Fruit fly (Drosophila melanogaster) whole organism, embryonic: ENCODE data around the gene CG9184.

Experiments
- CG1024 ChIP-seq: fragments of 200-800 bp; sonication (Bioruptor generic); IDR thresholded peaks from 2 replicates; pipeline ENCODE4 v1.3.6; 2022; ENCODE audit warnings: missing biosample characterization, missing genetic modification characterization
- CG10267 ChIP-seq: fragments of 200-800 bp; sonication (Bioruptor generic); optimal IDR thresholded peaks from 2 replicates; lab custom pipeline; 2018; ENCODE audit warnings: missing biosample characterization, mild to moderate bottlenecking, missing genetic modification characterization, moderate library complexity
- CG10462 ChIP-seq: fragments of 200-800 bp; sonication (Bioruptor generic); optimal IDR thresholded peaks from 2 replicates; lab custom pipeline; 2016; ENCODE audit warnings: missing biosample characterization, missing genetic modification characterization
- CG11504 ChIP-seq: fragments of 200-800 bp; sonication (Bioruptor generic); optimal IDR thresholded peaks from 3 replicates; lab custom pipeline; 2019; ENCODE audit warnings: missing biosample characterization, mild to moderate bottlenecking, missing genetic modification characterization, moderate library complexity
- CG13287 ChIP-seq: fragments of 200-800 bp; sonication (Bioruptor generic); IDR thresholded peaks from 2 replicates; pipeline ENCODE4 v1.3.6; 2022; ENCODE audit warnings: missing biosample characterization, missing genetic modification characterization; ENCODE audit not compliant: partially characterized antibody
- CG17361 ChIP-seq: fragments of 200-800 bp; sonication (Bioruptor generic); IDR thresholded peaks from 3 replicates; pipeline ENCODE4 v1.3.6; 2022; ENCODE audit warnings: missing biosample characterization, missing genetic modification characterization
- CG2116 ChIP-seq: fragments of 200-800 bp; sonication (Bioruptor generic); optimal IDR thresholded peaks from 3 replicates; lab custom pipeline; 2018; ENCODE audit warnings: missing biosample characterization, mild to moderate bottlenecking, missing genetic modification characterization
- CG3726 ChIP-seq: fragments of 200-800 bp; sonication (Bioruptor generic); IDR thresholded peaks from 3 replicates; pipeline ENCODE4, ENCODE4 v1.3.6; 2022; ENCODE audit warnings: missing biosample characterization, missing genetic modification characterization
- CG3995 ChIP-seq: fragments of 200-800 bp; sonication (Bioruptor generic); optimal IDR thresholded peaks from 3 replicates; lab custom pipeline; 2016; ENCODE audit warnings: missing biosample characterization, missing genetic modification characterization
- CG5180 ChIP-seq: fragments of 200-800 bp; sonication (Bioruptor generic); optimal IDR thresholded peaks from 3 replicates; lab custom pipeline; 2017; ENCODE audit warnings: missing biosample characterization, missing genetic modification characterization, mild to moderate bottlenecking, moderate library complexity, missing genetic modification reagents
- CG6272 ChIP-seq: fragments of 200-800 bp; sonication (Bioruptor generic); IDR thresholded peaks from 2 replicates; pipeline ENCODE4 v1.3.6; 2022; ENCODE audit warnings: missing biosample characterization, missing genetic modification characterization
- CG6854 ChIP-seq: fragments of 200-800 bp; sonication (Bioruptor generic); optimal IDR thresholded peaks from 3 replicates; lab custom pipeline; 2017; ENCODE audit warnings: missing biosample characterization, mild to moderate bottlenecking, missing genetic modification characterization
- CG7372 ChIP-seq: fragments of 200-800 bp; sonication (Bioruptor generic); IDR thresholded peaks from 2 replicates; pipeline ENCODE4 v1.3.6; 2022; ENCODE audit warnings: missing biosample characterization, missing genetic modification characterization
- CG7928 ChIP-seq: fragments of 200-800 bp; sonication (Bioruptor generic); optimal IDR thresholded peaks from 2 replicates; lab custom pipeline; 2017; ENCODE audit warnings: missing biosample characterization, mild to moderate bottlenecking, missing genetic modification characterization
- CG8359 ChIP-seq: fragments of 200-800 bp; sonication (Bioruptor generic); optimal IDR thresholded peaks from 2 replicates; lab custom pipeline; 2017; ENCODE audit warnings: missing biosample characterization, mild to moderate bottlenecking, missing genetic modification characterization, borderline replicate concordance
- CG9609 ChIP-seq: fragments of 200-800 bp; sonication (Bioruptor generic); optimal IDR thresholded peaks from 3 replicates; lab custom pipeline; 2016; ENCODE audit warnings: missing biosample characterization, missing genetic modification characterization
- CrebB ChIP-seq: fragments of 200-800 bp; sonication (Bioruptor generic); optimal IDR thresholded peaks from 3 replicates; lab custom pipeline; 2018; ENCODE audit warnings: missing biosample characterization, mild to moderate bottlenecking, missing genetic modification characterization
- D19A ChIP-seq: fragments of 200-800 bp; optimal IDR thresholded peaks from 3 replicates; lab custom pipeline; 2019; ENCODE audit warnings: missing biosample characterization, mild to moderate bottlenecking, missing genetic modification characterization, moderate library complexity
- Dfd ChIP-seq, 2 experiments: fragments of >200 bp; optimal IDR thresholded peaks; 2 replicates each; lab custom pipeline; 2017; ENCODE audit warnings: missing biosample characterization in 2 of 2, missing genetic modification characterization in 2 of 2
- ERR ChIP-seq: fragments of 200-800 bp; sonication (Bioruptor generic); optimal IDR thresholded peaks from 2 replicates; lab custom pipeline; 2016; ENCODE audit warnings: missing biosample characterization, missing genetic modification characterization
- Ets97D ChIP-seq: fragments of 200-800 bp; sonication (Bioruptor generic); optimal IDR thresholded peaks from 3 replicates; lab custom pipeline; 2016; ENCODE audit warnings: missing biosample characterization, missing genetic modification characterization
- HLH4C ChIP-seq: fragments of 200-800 bp; sonication (Bioruptor generic); IDR thresholded peaks from 3 replicates; pipeline ENCODE4 v1.3.6; 2022; ENCODE audit warnings: missing biosample characterization, missing genetic modification characterization; ENCODE audit not compliant: partially characterized antibody
- MBD-R2 ChIP-seq: fragments of 200-800 bp; sonication (Bioruptor generic); IDR thresholded peaks from 2 replicates; pipeline ENCODE4 v1.3.6; 2022; ENCODE audit warnings: missing biosample characterization, missing genetic modification characterization
- MESR4 ChIP-seq: fragments of 200-800 bp; sonication (Bioruptor generic); optimal IDR thresholded peaks from 2 replicates; lab custom pipeline; 2018; ENCODE audit warnings: missing biosample characterization, mild to moderate bottlenecking, missing genetic modification characterization, moderate library complexity
- Oaz ChIP-seq: fragments of 200-800 bp; sonication (Bioruptor generic); IDR thresholded peaks from 2 replicates; pipeline ENCODE4 v1.3.6; 2022; ENCODE audit warnings: missing biosample characterization, missing genetic modification characterization
- Opbp ChIP-seq: fragments of 200-800 bp; sonication (Bioruptor generic); IDR thresholded peaks from 3 replicates; pipeline ENCODE4 v1.3.6; 2022; ENCODE audit warnings: missing biosample characterization, missing genetic modification characterization; ENCODE audit not compliant: partially characterized antibody
- Rfx ChIP-seq: fragments of 200-800 bp; sonication (Bioruptor generic); IDR thresholded peaks from 2 replicates; pipeline ENCODE4 v1.3.6; 2022; ENCODE audit warnings: missing biosample characterization, missing genetic modification characterization
- Scr ChIP-seq: fragments of 200-800 bp; sonication (Bioruptor generic); IDR thresholded peaks from 2 replicates; pipeline ENCODE4 v1.3.6; 2022; ENCODE audit warnings: missing biosample characterization, missing genetic modification characterization; ENCODE audit not compliant: partially characterized antibody
- Side ChIP-seq: fragments of 200-800 bp; sonication (Bioruptor generic); optimal IDR thresholded peaks from 2 replicates; lab custom pipeline; 2016; ENCODE audit warnings: missing biosample characterization, missing genetic modification characterization
- Xrp1 ChIP-seq: fragments of 200-800 bp; sonication (Bioruptor generic); IDR thresholded peaks from 2 replicates; pipeline ENCODE4 v1.3.6; 2022; ENCODE audit warnings: missing biosample characterization, missing genetic modification characterization
- amos ChIP-seq: fragments of 200-800 bp; sonication (Bioruptor generic); IDR thresholded peaks from 2 replicates; pipeline ENCODE4 v1.3.6; 2022; ENCODE audit warnings: missing biosample characterization, missing genetic modification characterization; ENCODE audit not compliant: partially characterized antibody
- chif ChIP-seq, 2 experiments: fragments of 200-800 bp; sonication (Bioruptor generic); optimal IDR thresholded peaks; 3 replicates each; lab custom pipeline; 2016; ENCODE audit warnings: missing biosample characterization in 2 of 2, missing genetic modification characterization in 2 of 2
- chinmo ChIP-seq: fragments of 200-800 bp; sonication (Bioruptor generic); IDR thresholded peaks from 4 replicates; pipeline ENCODE4 v1.3.6; 2022; ENCODE audit warnings: missing biosample characterization, missing genetic modification characterization; ENCODE audit not compliant: partially characterized antibody
- chm ChIP-seq: fragments of 200-800 bp; sonication (Bioruptor generic); IDR thresholded peaks from 2 replicates; pipeline ENCODE4 v1.3.6; 2022; ENCODE audit warnings: missing biosample characterization, missing genetic modification characterization
- crol ChIP-seq: fragments of 200-800 bp; sonication (Bioruptor generic); IDR thresholded peaks from 2 replicates; pipeline ENCODE4 v1.3.6; 2022; ENCODE audit warnings: missing biosample characterization, missing genetic modification characterization
- ewg ChIP-seq: fragments of 200-800 bp; sonication (Bioruptor generic); optimal IDR thresholded peaks from 3 replicates; lab custom pipeline; 2017; ENCODE audit warnings: mild to moderate bottlenecking, missing biosample characterization, missing genetic modification reagents, missing genetic modification characterization
- exex ChIP-seq: fragments of 200-800 bp; sonication (Bioruptor generic); optimal IDR thresholded peaks from 4 replicates; lab custom pipeline; 2018; ENCODE audit warnings: missing biosample characterization, mild to moderate bottlenecking, missing genetic modification characterization, moderate library complexity
- hbn ChIP-seq: fragments of 200-800 bp; sonication (Bioruptor generic); IDR thresholded peaks from 2 replicates; pipeline ENCODE4 v1.3.6; 2022; ENCODE audit warnings: missing biosample characterization, missing genetic modification characterization; ENCODE audit not compliant: partially characterized antibody
- inv ChIP-seq: fragments of 200-800 bp; sonication (Bioruptor generic); IDR thresholded peaks from 2 replicates; pipeline ENCODE4 v1.3.6; 2022; ENCODE audit warnings: missing biosample characterization, missing genetic modification characterization; ENCODE audit not compliant: partially characterized antibody
- kah ChIP-seq: fragments of 200-800 bp; sonication (Bioruptor generic); optimal IDR thresholded peaks from 2 replicates; lab custom pipeline; 2018; ENCODE audit warnings: missing biosample characterization, mild to moderate bottlenecking, missing genetic modification characterization
- org-1 ChIP-seq: fragments of 200-800 bp; sonication (Bioruptor generic); optimal IDR thresholded peaks from 2 replicates; lab custom pipeline; 2017; ENCODE audit warnings: missing biosample characterization, missing genetic modification characterization
- pho ChIP-seq: fragments of 200-800 bp; sonication (Bioruptor generic); optimal IDR thresholded peaks from 2 replicates; lab custom pipeline; 2016; ENCODE audit warnings: missing biosample characterization, missing genetic modification characterization
- pzg ChIP-seq: fragments of 200-800 bp; sonication (Bioruptor generic); optimal IDR thresholded peaks from 3 replicates; lab custom pipeline; 2018; ENCODE audit warnings: missing biosample characterization, mild to moderate bottlenecking, missing genetic modification characterization, moderate library complexity
- seq ChIP-seq: fragments of 200-800 bp; sonication (Bioruptor generic); IDR thresholded peaks from 2 replicates; pipeline ENCODE4 v1.3.6; 2022; ENCODE audit warnings: missing biosample characterization, missing genetic modification characterization
- slp2 ChIP-seq: fragments of 200-800 bp; sonication (Bioruptor generic); optimal IDR thresholded peaks from 2 replicates; lab custom pipeline; 2016; ENCODE audit warnings: missing biosample characterization, missing genetic modification characterization
- stwl ChIP-seq: fragments of 200-800 bp; sonication (Bioruptor generic); optimal IDR thresholded peaks from 3 replicates; lab custom pipeline; 2018; ENCODE audit warnings: missing biosample characterization, mild to moderate bottlenecking, missing genetic modification characterization, moderate library complexity
- tin ChIP-seq: fragments of 200-800 bp; sonication (Bioruptor generic); optimal IDR thresholded peaks from 3 replicates; lab custom pipeline; 2016; ENCODE audit warnings: missing biosample characterization, missing genetic modification characterization
- vvl ChIP-seq: fragments of 200-800 bp; sonication (Bioruptor generic); IDR thresholded peaks from 2 replicates; pipeline ENCODE4 v1.3.6; 2022; ENCODE audit warnings: missing biosample characterization, missing genetic modification characterization
- wek ChIP-seq: fragments of 200-800 bp; sonication (Bioruptor generic); optimal IDR thresholded peaks from 3 replicates; lab custom pipeline; 2018; ENCODE audit warnings: missing biosample characterization, mild to moderate bottlenecking, missing genetic modification characterization, moderate library complexity
- z ChIP-seq: fragments of 200-800 bp; sonication (Bioruptor generic); IDR thresholded peaks from 3 replicates; pipeline ENCODE4 v1.3.6; 2022; ENCODE audit warnings: missing biosample characterization, missing genetic modification characterization
- zfh2 ChIP-seq: fragments of 200-800 bp; sonication (Bioruptor generic); optimal IDR thresholded peaks from 2 replicates; lab custom pipeline; 2016; ENCODE audit warnings: missing biosample characterization, missing genetic modification characterization

Gene CG9184

DNA sequence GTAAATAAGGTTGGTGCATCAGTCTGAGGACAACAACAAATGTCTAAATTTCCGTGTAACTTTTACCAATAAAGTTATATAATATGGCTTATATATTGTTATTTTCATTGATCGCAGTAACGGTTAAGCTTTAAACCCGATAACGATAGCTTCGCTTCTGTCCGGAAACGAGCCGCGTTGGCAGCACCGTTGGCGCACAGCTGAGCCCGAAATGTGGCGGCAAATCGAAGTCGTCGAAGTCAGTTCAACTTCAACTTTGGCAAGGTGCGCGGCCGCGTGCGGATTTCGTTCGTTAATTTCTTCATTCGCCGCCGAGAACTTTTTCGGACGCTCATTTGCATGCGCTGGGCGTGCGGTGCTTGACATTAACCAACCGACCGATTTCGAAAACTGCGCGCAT lies 4.4 kb downstream of the CG9184 start, which contains the start of gene Myo61F (continued):
- TF ChIP-seq pho (GFP tag; lab: Kevin White, UChicago) (no peak), vvl (peak; percentile 74), z (GFP tag; lab: Robert Waterston, UW) (no peak), MBD-R2 (GFP tag; lab: Robert Waterston, UW) (peak; percentile 59), slp2 (GFP tag; lab: Kevin White, UChicago) (no peak), CG7372 (GFP tag; lab: Robert Waterston, UW) (no peak), CG3726 (GFP tag; lab: Robert Waterston, UW) (no peak), CG8359 (GFP tag; lab: Kevin White, UChicago) (no peak), CG10267 (tag; lab: Kevin White, UChicago) (no peak), Rfx (GFP tag; lab: Robert Waterston, UW) (no peak), exex (tag; lab: Kevin White, UChicago) (no peak), Oaz (no peak), chinmo (GFP tag; lab: Robert Waterston, UW) (peak; percentile 51; the same call in 1 of the 4 replicates), seq (GFP tag; lab: Robert Waterston, UW) (no peak), zfh2 (GFP tag; lab: Kevin White, UChicago) (no peak), D19A (tag; lab: Kevin White, UChicago) (no peak), org-1 (GFP tag; lab: Kevin White, UChicago) (no peak), CG7928 (peak; percentile 45), Opbp (GFP tag; lab: Robert Waterston, UW) (0 out of 3 replicates have a peak, but pooled peaks have one; percentile 34), crol (GFP tag; lab: Robert Waterston, UW) (no peak), CrebB (tag; lab: Kevin White, UChicago) (no peak), inv (GFP tag; lab: Robert Waterston, UW) (no peak), chif (GFP tag; optimal IDR thresholded peaks at IDR 0.05; lab: Kevin White, UChicago) (no peak), CG9609 (GFP tag; lab: Kevin White, UChicago) (no peak), CG10462 (GFP tag; lab: Kevin White, UChicago) (no peak), Ets97D (GFP tag; lab: Kevin White, UChicago) (peak; percentile 12), HLH4C (GFP tag; lab: Robert Waterston, UW) (peak; percentile 75), CG2116 (GFP tag; lab: Kevin White, UChicago) (peak; percentile 2), CG3995 (GFP tag; lab: Kevin White, UChicago) (peak; percentile 87), stwl (tag; lab: Kevin White, UChicago) (peak; percentile 9), Dfd (GFP tag; optimal IDR thresholded peaks at IDR 0.05; lab: Kevin White, UChicago) (no peak), ERR (GFP tag; lab: Kevin White, UChicago) (no peak), CG6854 (GFP tag; lab: Kevin White, UChicago) (no peak), Side (GFP tag; lab: Kevin White, UChicago) (no peak), Xrp1 (GFP tag; lab: Robert Waterston, UW) (no peak), CG6272 (no peak), MESR4 (no peak), CG13287 (GFP tag; lab: Robert Waterston, UW) (peak; percentile 77), CG17361 (no peak), ewg (GFP tag; lab: Kevin White, UChicago) (no peak), CG5180 (GFP tag; lab: Kevin White, UChicago) (no peak), Scr (GFP tag; lab: Robert Waterston, UW) (peak; percentile 54), tin (GFP tag; lab: Kevin White, UChicago) (no peak), hbn (GFP tag; lab: Robert Waterston, UW) (peak; percentile 48), chm (GFP tag; lab: Robert Waterston, UW) (no peak), kah (no peak), wek (GFP tag; lab: Kevin White, UChicago) (no peak), amos (peak; percentile 30; the same call in 1 of the 2 replicates), CG11504 (no peak), CG1024 (no peak), pzg (GFP tag; lab: Kevin White, UChicago) (peak; percentile 74)
